Worm (Caenorhabditis elegans) whole organism, L4 larva: ENCODE measurements around the gene memb-2.

Experiments used
- F49E8.2 ChIP-seq: sonication (generic microtip); optimal IDR thresholded peaks from 2 replicates; lab custom pipeline; 2016; ENCODE audit warnings: missing compliant biosample characterization, mild to moderate bottlenecking, missing genetic modification characterization, borderline replicate concordance
- Y105C5A.15 ChIP-seq: fragments of 200-800 bp; sonication (Bioruptor generic); IDR thresholded peaks from 2 replicates; pipeline ENCODE4 v1.3.6; 2022; ENCODE audit warnings: missing genetic modification characterization, missing compliant biosample characterization
- ZK546.5 ChIP-seq, 2 experiments: sonication (generic microtip); optimal IDR thresholded peaks; 2 replicates each; lab custom pipeline; 2017; ENCODE audit warnings: missing biosample characterization in 2 of 2, missing genetic modification characterization in 2 of 2
- attf-4 ChIP-seq: sonication (generic microtip); optimal IDR thresholded peaks from 3 replicates; lab custom pipeline; 2017; ENCODE audit warnings: missing biosample characterization, missing genetic modification characterization
- dmd-6 ChIP-seq: fragments of 200-800 bp; sonication (Bioruptor generic); IDR thresholded peaks from 2 replicates; pipeline ENCODE4 v1.3.6; 2022; ENCODE audit warnings: missing genetic modification reagents, missing genetic modification characterization, missing compliant biosample characterization
- dpl-1 ChIP-seq: fragments of 150-350 bp; optimal IDR thresholded peaks from 2 replicates; lab custom pipeline; 2014; ENCODE audit warnings: missing biosample characterization, missing genetic modification reagents, missing genetic modification characterization
- fkh-10 ChIP-seq: fragments of 150-350 bp; optimal IDR thresholded peaks from 2 replicates; lab custom pipeline; 2014; ENCODE audit warnings: missing biosample characterization, missing genetic modification reagents, missing genetic modification characterization
- mxl-3 ChIP-seq: fragments of 200-800 bp; sonication (Bioruptor generic); optimal IDR thresholded peaks from 2 replicates; lab custom pipeline; 2018; ENCODE audit warnings: mild to moderate bottlenecking, missing genetic modification characterization, missing compliant biosample characterization
- nhr-10 ChIP-seq: fragments of 150-350 bp; optimal IDR thresholded peaks from 2 replicates; lab custom pipeline; 2014; ENCODE audit warnings: missing biosample characterization, missing genetic modification characterization
- snpc-1.2 ChIP-seq: fragments of 200-800 bp; sonication (Bioruptor generic); IDR thresholded peaks from 2 replicates; pipeline ENCODE4 v1.3.6; 2022; ENCODE audit warnings: missing genetic modification reagents, missing genetic modification characterization, missing compliant biosample characterization

ce11 chrV:5606255-5606654 is 13.7 kb downstream of the memb-2 start, which contains the start of gene CD4.1:
- no peak for TF ChIP-seq ZK546.5 (tag; optimal IDR thresholded peaks at IDR 0.05; lab: Kevin White, UChicago)
- TF ChIP-seq snpc-1.2, result no peak
- no peak for TF ChIP-seq dmd-6 (GFP tag; lab: Robert Waterston, UW)
- TF ChIP-seq attf-4 (tag; lab: Kevin White, UChicago), result no peak
- TF ChIP-seq mxl-3 (GFP tag; lab: Kevin White, UChicago), result no peak
- no peak for TF ChIP-seq dpl-1 (GFP tag; lab: Kevin White, UChicago)
- no peak for TF ChIP-seq nhr-10 (tag; lab: Kevin White, UChicago)
- TF ChIP-seq fkh-10 (GFP tag; lab: Kevin White, UChicago), result no peak
- no peak for TF ChIP-seq F49E8.2
- no peak for TF ChIP-seq Y105C5A.15 (GFP tag; lab: Robert Waterston, UW)
